Worm (Caenorhabditis elegans): Measurements from ENCODE around the gene clec-223.

DNA sequence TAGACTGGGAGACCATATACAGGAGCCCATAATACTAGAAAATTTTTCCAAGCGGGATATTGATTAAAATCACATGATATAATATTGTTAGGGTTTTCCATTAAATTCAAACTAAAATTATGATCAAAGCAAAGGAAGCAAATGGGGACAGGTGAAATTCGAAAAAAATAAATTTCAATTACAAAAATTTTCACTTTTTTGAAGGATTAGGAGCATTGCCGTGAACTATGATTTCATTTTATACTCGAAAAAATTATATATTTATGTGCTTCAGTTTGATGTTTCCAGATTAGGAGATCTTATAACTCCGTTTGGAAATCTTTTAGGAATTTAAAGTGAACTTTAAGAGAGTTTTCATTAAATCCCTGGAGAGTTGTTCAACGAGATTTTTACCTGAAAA lies 12.3 kb upstream of the clec-223 start, which contains the start of gene F07B10.7:
- TF ChIP-seq nhr-237 (tag; optimal IDR thresholded peaks at IDR 0.05) (no peak), sem-2 (GFP tag; optimal IDR thresholded peaks at IDR 0.05) (no peak), ces-1 (GFP tag; optimal IDR thresholded peaks at IDR 0.05) (no peak), pha-4 (tag; optimal IDR thresholded peaks at IDR 0.05) (no peak), elt-1 (tag; optimal IDR thresholded peaks at IDR 0.05; ENCODE audit: borderline replicate concordance, insufficient read depth) (no peak), unc-39 (tag; optimal IDR thresholded peaks at IDR 0.05) (no peak)
